Worm (Caenorhabditis elegans) whole organism, L4 larva: ENCODE data around the gene clpf-1.

Experiments used
- fkh-10 ChIP-seq: fragments of 150-350 bp; optimal IDR thresholded peaks from 2 replicates; lab custom pipeline; 2014; ENCODE audit warnings: missing biosample characterization, missing genetic modification reagents, missing genetic modification characterization
- nhr-28 ChIP-seq: fragments of 150-350 bp; optimal IDR thresholded peaks from 2 replicates; lab custom pipeline; 2014; ENCODE audit warnings: missing biosample characterization, missing genetic modification characterization

- TF ChIP-seq nhr-28 (tag; lab: Kevin White, UChicago), result no peak
- TF ChIP-seq fkh-10, result no peak
Measured at ce11 chrIII:3431385-3431784, 33.8 kb downstream of the clpf-1 start, which contains the start of gene K01A11.1.
